Worm (Caenorhabditis elegans) whole organism, young adult: ENCODE results near the gene T10C6.7.

Source experiments
- F10E7.11 ChIP-seq: sonication (generic microtip); optimal IDR thresholded peaks from 2 replicates; lab custom pipeline; 2017; ENCODE audit warnings: mild to moderate bottlenecking, missing genetic modification characterization, moderate library complexity, missing compliant biosample characterization
- F49E8.2 ChIP-seq: sonication (generic microtip); optimal IDR thresholded peaks from 3 replicates; lab custom pipeline; 2017; ENCODE audit warnings: missing genetic modification characterization, mild to moderate bottlenecking, missing compliant biosample characterization, antibody characterized with exemption, moderate library complexity; ENCODE audit not compliant: insufficient read depth
- F52B5.7 ChIP-seq: sonication (generic microtip); optimal IDR thresholded peaks from 2 replicates; lab custom pipeline; 2016; ENCODE audit warnings: mild to moderate bottlenecking, missing genetic modification characterization, missing compliant biosample characterization
- K11D2.4 ChIP-seq: fragments of 200-800 bp; sonication (Bioruptor generic); IDR thresholded peaks from 2 replicates; pipeline ENCODE4 v1.3.6; 2022; ENCODE audit warnings: missing genetic modification reagents, missing genetic modification characterization, missing compliant biosample characterization
- Y53F4B.3 ChIP-seq: fragments of 200-800 bp; sonication (Bioruptor generic); IDR thresholded peaks from 2 replicates; pipeline ENCODE4 v1.3.6; 2022; ENCODE audit warnings: missing genetic modification reagents, missing genetic modification characterization, missing compliant biosample characterization
- Y53G8AR.9 ChIP-seq: fragments of 200-800 bp; sonication (Bioruptor generic); conservative IDR thresholded peaks from 2 replicates; pipeline ENCODE4 v1.3.6; 2022; ENCODE audit warnings: missing genetic modification reagents, missing genetic modification characterization, missing compliant biosample characterization
- Y56A3A.18 ChIP-seq: fragments of 200-800 bp; sonication (Bioruptor generic); IDR thresholded peaks from 2 replicates; pipeline ENCODE4 v1.3.6; 2022; ENCODE audit warnings: missing genetic modification reagents, missing genetic modification characterization, missing compliant biosample characterization
- Y67H2A.10 ChIP-seq: fragments of 200-800 bp; sonication (Bioruptor generic); conservative IDR thresholded peaks from 2 replicates; pipeline ENCODE4 v1.3.6; 2022; ENCODE audit warnings: missing genetic modification reagents, missing genetic modification characterization, missing compliant biosample characterization
- akir-1 ChIP-seq: fragments of 200-800 bp; sonication (Bioruptor generic); optimal IDR thresholded peaks from 2 replicates; lab custom pipeline; 2018; ENCODE audit warnings: mild to moderate bottlenecking, missing genetic modification characterization, moderate library complexity, missing compliant biosample characterization
- aptf-2 ChIP-seq: fragments of 200-800 bp; sonication (Bioruptor generic); conservative IDR thresholded peaks from 2 replicates; pipeline ENCODE4 v1.3.6; 2022; ENCODE audit warnings: missing genetic modification reagents, missing genetic modification characterization, missing compliant biosample characterization
- aptf-3 ChIP-seq: fragments of 200-800 bp; sonication (Bioruptor generic); IDR thresholded peaks from 2 replicates; pipeline ENCODE4 v1.3.6; 2022; ENCODE audit warnings: missing genetic modification characterization, missing compliant biosample characterization
- atf-7 ChIP-seq: sonication (generic microtip); optimal IDR thresholded peaks from 2 replicates; lab custom pipeline; 2017; ENCODE audit warnings: mild to moderate bottlenecking, missing genetic modification characterization, missing compliant biosample characterization
- attf-5 ChIP-seq: fragments of 200-800 bp; sonication (Bioruptor generic); optimal IDR thresholded peaks from 2 replicates; lab custom pipeline; 2018; ENCODE audit warnings: mild to moderate bottlenecking, missing genetic modification characterization, missing compliant biosample characterization
- cebp-1 ChIP-seq, 2 experiments: fragments of 200-800 bp in 1 of 2; sonication (Bioruptor generic) in 1 of 2; sonication (generic microtip) in 1 of 2; IDR thresholded peaks in 1 of 2; optimal IDR thresholded peaks in 1 of 2; 2 replicates each; pipeline versions ENCODE4 v1.3.6 to Lab custom; 2017 to 2022; ENCODE audit warnings: missing compliant biosample characterization in 2 of 2, missing genetic modification characterization in 2 of 2, mild to moderate bottlenecking in 1 of 2, missing genetic modification reagents in 1 of 2, moderate library complexity in 1 of 2
- ceh-100 ChIP-seq: fragments of 200-800 bp; sonication (Bioruptor generic); IDR thresholded peaks from 2 replicates; pipeline ENCODE4 v1.3.6; 2022; ENCODE audit warnings: missing genetic modification reagents, missing genetic modification characterization, missing compliant biosample characterization
- dox-1 ChIP-seq: fragments of 200-800 bp; sonication (Bioruptor generic); IDR thresholded peaks from 2 replicates; pipeline ENCODE4 v1.3.6; 2022; ENCODE audit warnings: missing genetic modification reagents, missing genetic modification characterization, missing compliant biosample characterization
- dpl-1 ChIP-seq: fragments of 150-350 bp; optimal IDR thresholded peaks from 2 replicates; lab custom pipeline; 2014; ENCODE audit warnings: missing biosample characterization, missing genetic modification reagents, missing genetic modification characterization
- efl-1 ChIP-seq: fragments of 150-350 bp; optimal IDR thresholded peaks from 2 replicates; lab custom pipeline; 2014; ENCODE audit warnings: missing biosample characterization, missing genetic modification reagents, missing genetic modification characterization
- egl-44 ChIP-seq: fragments of 200-800 bp; sonication (Bioruptor generic); IDR thresholded peaks from 2 replicates; pipeline ENCODE4 v1.3.6; 2022; ENCODE audit warnings: missing genetic modification reagents, missing genetic modification characterization, missing compliant biosample characterization
- fkh-3 ChIP-seq: sonication (generic microtip); optimal IDR thresholded peaks from 2 replicates; lab custom pipeline; 2016; ENCODE audit warnings: mild to moderate bottlenecking, missing genetic modification characterization, missing compliant biosample characterization
- hmg-1.2 ChIP-seq: fragments of 200-800 bp; sonication (Bioruptor generic); IDR thresholded peaks from 2 replicates; pipeline ENCODE4 v1.3.6; 2022; ENCODE audit warnings: missing genetic modification reagents, missing genetic modification characterization, missing compliant biosample characterization
- hmg-20 ChIP-seq: fragments of 200-800 bp; sonication (Bioruptor generic); IDR thresholded peaks from 2 replicates; pipeline ENCODE4 v1.3.6; 2022; ENCODE audit warnings: missing genetic modification reagents, missing genetic modification characterization, missing compliant biosample characterization
- hrde-1 ChIP-seq: sonication (generic microtip); optimal IDR thresholded peaks from 2 replicates; lab custom pipeline; 2016; ENCODE audit warnings: missing genetic modification characterization, mild to moderate bottlenecking, missing compliant biosample characterization, moderate library complexity, missing genotype, missing genetic modification reagents, borderline replicate concordance
- lag-1 ChIP-seq: fragments of 200-800 bp; sonication (Bioruptor generic); IDR thresholded peaks from 2 replicates; pipeline ENCODE4 v1.3.6; 2022; ENCODE audit warnings: missing genetic modification reagents, missing genetic modification characterization, missing compliant biosample characterization
- mcd-1 ChIP-seq: fragments of 200-800 bp; sonication (Bioruptor generic); IDR thresholded peaks from 2 replicates; pipeline ENCODE4 v1.3.6; 2022; ENCODE audit warnings: missing genetic modification reagents, missing genetic modification characterization, missing compliant biosample characterization
- mel-28 ChIP-seq: sonication (generic microtip); optimal IDR thresholded peaks from 2 replicates; lab custom pipeline; 2016; ENCODE audit warnings: borderline replicate concordance, mild to moderate bottlenecking, missing genetic modification characterization, missing compliant biosample characterization
- nfya-2 ChIP-seq: fragments of 200-800 bp; sonication (Bioruptor generic); IDR thresholded peaks from 2 replicates; pipeline ENCODE4 v1.3.6; 2022; ENCODE audit warnings: missing genetic modification reagents, missing genetic modification characterization, missing compliant biosample characterization
- nfyb-1 ChIP-seq: fragments of 200-800 bp; sonication (Bioruptor generic); IDR thresholded peaks from 2 replicates; pipeline ENCODE4 v1.3.6; 2022; ENCODE audit warnings: missing genetic modification reagents, missing genetic modification characterization, missing compliant biosample characterization
- nhr-120 ChIP-seq: fragments of 200-800 bp; sonication (Bioruptor generic); IDR thresholded peaks from 2 replicates; pipeline ENCODE4 v1.3.6; 2022; ENCODE audit warnings: missing genetic modification characterization, missing compliant biosample characterization
- nhr-80 ChIP-seq: sonication (generic microtip); optimal IDR thresholded peaks from 2 replicates; lab custom pipeline; 2016; ENCODE audit warnings: missing genetic modification characterization, missing compliant biosample characterization
- rcor-1 ChIP-seq: fragments of 200-800 bp; sonication (Bioruptor generic); IDR thresholded peaks from 2 replicates; pipeline ENCODE4 v1.3.6; 2022; ENCODE audit warnings: missing genetic modification reagents, missing genetic modification characterization, missing compliant biosample characterization
- snpc-1.1 ChIP-seq: sonication (generic microtip); optimal IDR thresholded peaks from 2 replicates; lab custom pipeline; 2017; ENCODE audit warnings: missing genetic modification characterization, mild to moderate bottlenecking, missing compliant biosample characterization, antibody characterized with exemption, moderate library complexity, missing genotype, missing genetic modification reagents; ENCODE audit not compliant: insufficient read depth
- snpc-4 ChIP-seq, 5 experiments: fragments of 150-350 bp in 1 of 5; sonication (generic microtip) in 4 of 5; optimal IDR thresholded peaks; 2 replicates each; lab custom pipeline; 2014 to 2018; ENCODE audit warnings: missing genetic modification characterization in 5 of 5, missing biosample characterization in 3 of 5, antibody characterized with exemption in 2 of 5, mild to moderate bottlenecking in 2 of 5, missing compliant biosample characterization in 2 of 5, missing genotype in 2 of 5, moderate library complexity in 2 of 5, missing genetic modification reagents in 1 of 5
- zfh-2 ChIP-seq: fragments of 200-800 bp; sonication (Bioruptor generic); conservative IDR thresholded peaks from 2 replicates; pipeline ENCODE4 v1.3.6; 2022; ENCODE audit warnings: missing genetic modification reagents, missing genetic modification characterization, missing compliant biosample characterization
- ztf-18 ChIP-seq: sonication (generic microtip); optimal IDR thresholded peaks from 2 replicates; lab custom pipeline; 2016; ENCODE audit warnings: missing genotype, mild to moderate bottlenecking, missing genetic modification characterization, missing compliant biosample characterization

The T10C6.7 gene

ce11 chrV:16002288-16002687 is 29.2 kb downstream of the T10C6.7 start, which contains the start of gene nhr-63:
nhr-63 (plus strand) TSS chrV:16002588.
- TF ChIP-seq dpl-1 (no peak), egl-44 (GFP tag; lab: Robert Waterston, UW) (no peak), snpc-1.1 (tag; lab: Kevin White, UChicago) (no peak), lag-1 (GFP tag; lab: Robert Waterston, UW) (no peak), fkh-3 (tag; lab: Kevin White, UChicago) (no peak), F52B5.7 (tag; lab: Kevin White, UChicago) (no peak), aptf-3 (GFP tag; lab: Robert Waterston, UW) (no peak), ztf-18 (tag; lab: Kevin White, UChicago) (no peak), nhr-120 (GFP tag; lab: Robert Waterston, UW) (no peak), Y53F4B.3 (GFP tag; lab: Robert Waterston, UW) (no peak), snpc-4 (GFP tag; optimal IDR thresholded peaks at IDR 0.05; lab: Kevin White, UChicago) (no peak), snpc-4 (tag; optimal IDR thresholded peaks at IDR 0.05; lab: Kevin White, UChicago) (no peak)

ce11 chrV:16000433-16000832 is 31.1 kb downstream of the T10C6.7 start, which contains the start of gene nhr-50:
nhr-50 (minus strand) TSS chrV:16000631.
- TF ChIP-seq F49E8.2 (tag; lab: Kevin White, UChicago) (no peak), zfh-2 (GFP tag; lab: Robert Waterston, UW) (no peak), nfya-2 (GFP tag; lab: Robert Waterston, UW) (no peak), attf-5 (peak; percentile 20), hrde-1 (no peak), akir-1 (GFP tag; lab: Kevin White, UChicago) (no peak), F10E7.11 (tag; lab: Kevin White, UChicago) (no peak), dox-1 (peak; percentile 50; the same call in 1 of the 2 replicates), nfyb-1 (GFP tag; lab: Robert Waterston, UW) (peak; percentile 34; the same call in 1 of the 2 replicates), atf-7 (peak; percentile 77), nhr-80 (tag; lab: Kevin White, UChicago) (peak; percentile 78), K11D2.4 (GFP tag; lab: Robert Waterston, UW) (no peak), hmg-20 (GFP tag; lab: Robert Waterston, UW) (no peak), hmg-1.2 (GFP tag; lab: Robert Waterston, UW) (peak; percentile 58; the same call in 1 of the 2 replicates), rcor-1 (no peak)
- TF ChIP-seq, all 124 proteins: peak for 6

ce11 chrV:15996655-15997186 is 34.8 kb downstream of the T10C6.7 start, which contains the start of the genes C06C6.9 and C06C6.8:
C06C6.9 (minus strand) TSS chrV:15996755.
C06C6.8 (plus strand) TSS chrV:15997136.
- TF ChIP-seq mel-28: no peak
- no peak for TF ChIP-seq Y67H2A.10 (GFP tag; lab: Robert Waterston, UW)
- TF ChIP-seq mcd-1 (GFP tag; lab: Robert Waterston, UW): no peak
- TF ChIP-seq ceh-100 (GFP tag; lab: Robert Waterston, UW): no peak
- TF ChIP-seq Y56A3A.18 (GFP tag; lab: Robert Waterston, UW): no peak
- no peak for TF ChIP-seq aptf-2
- TF ChIP-seq Y53G8AR.9 (GFP tag; lab: Robert Waterston, UW): no peak
- TF ChIP-seq efl-1 (GFP tag; lab: Kevin White, UChicago): no peak
- TF ChIP-seq cebp-1 (GFP tag; IDR thresholded peaks at IDR 0.05; lab: Robert Waterston, UW): no peak
- TF ChIP-seq cebp-1 (tag; optimal IDR thresholded peaks at IDR 0.05; lab: Kevin White, UChicago): no peak
